Worm (Caenorhabditis elegans): ENCODE results near the gene T05E12.6.

ce11 chrV:17089342-17089741 is at the start of gene T05E12.6:
- TF ChIP-seq snpc-4 (tag; optimal IDR thresholded peaks at IDR 0.05) (no peak), mls-2 (tag; optimal IDR thresholded peaks at IDR 0.05) (no peak), lsy-2 (tag; optimal IDR thresholded peaks at IDR 0.05) (no peak), bed-3 (GFP tag; optimal IDR thresholded peaks at IDR 0.05) (no peak), unc-62 (GFP tag; optimal IDR thresholded peaks at IDR 0.05) (no peak), drap-1 (GFP tag; optimal IDR thresholded peaks at IDR 0.05) (no peak)
